Fruit fly (Drosophila melanogaster) whole organism, adult: ENCODE data around the gene Yip1d1.

Source experiments
- CG11617 ChIP-seq: fragments of 200-800 bp; sonication (Bioruptor generic); optimal IDR thresholded peaks from 2 replicates; lab custom pipeline; 2017; ENCODE audit warnings: mild to moderate bottlenecking, missing biosample characterization, missing genetic modification reagents, missing genetic modification characterization
- CG12768 ChIP-seq: fragments of 200-800 bp; sonication (Bioruptor generic); optimal IDR thresholded peaks from 2 replicates; lab custom pipeline; 2017; ENCODE audit warnings: missing biosample characterization, missing genetic modification characterization, mild to moderate bottlenecking, moderate library complexity, missing genetic modification reagents
- CG14711 ChIP-seq: fragments of 200-800 bp; sonication (Bioruptor generic); optimal IDR thresholded peaks from 2 replicates; lab custom pipeline; 2018; ENCODE audit warnings: missing biosample characterization, mild to moderate bottlenecking, missing genetic modification characterization, moderate library complexity
- CG1620 ChIP-seq: fragments of 200-800 bp; sonication (Bioruptor generic); optimal IDR thresholded peaks from 2 replicates; lab custom pipeline; 2016; ENCODE audit warnings: missing biosample characterization, missing genetic modification characterization
- CG33017 ChIP-seq: fragments of 200-800 bp; sonication (Bioruptor generic); optimal IDR thresholded peaks from 2 replicates; lab custom pipeline; 2018; ENCODE audit warnings: missing biosample characterization, mild to moderate bottlenecking, missing genetic modification characterization, moderate library complexity
- CG5204 ChIP-seq: fragments of 200-800 bp; sonication (Bioruptor generic); optimal IDR thresholded peaks from 2 replicates; lab custom pipeline; 2016; ENCODE audit warnings: missing biosample characterization, missing genetic modification characterization
- CG7045 ChIP-seq: fragments of 200-800 bp; sonication (Bioruptor generic); optimal IDR thresholded peaks from 2 replicates; lab custom pipeline; 2017; ENCODE audit warnings: missing biosample characterization, mild to moderate bottlenecking, missing genetic modification characterization
- CG7101 ChIP-seq: fragments of 200-800 bp; sonication (Bioruptor generic); optimal IDR thresholded peaks from 2 replicates; lab custom pipeline; 2018; ENCODE audit warnings: missing biosample characterization, mild to moderate bottlenecking, missing genetic modification characterization, moderate library complexity
- Clk ChIP-seq: fragments of 200-800 bp; sonication (Bioruptor generic); optimal IDR thresholded peaks from 2 replicates; lab custom pipeline; 2017; ENCODE audit warnings: missing biosample characterization, missing genetic modification characterization
- Crg-1 ChIP-seq: fragments of 200-800 bp; sonication (Bioruptor generic); optimal IDR thresholded peaks from 2 replicates; lab custom pipeline; 2016; ENCODE audit warnings: missing biosample characterization, missing genetic modification characterization
- Hr96 ChIP-seq: fragments of 200-800 bp; sonication (Bioruptor generic); optimal IDR thresholded peaks from 2 replicates; lab custom pipeline; 2016; ENCODE audit warnings: missing biosample characterization, missing genetic modification characterization
- Mnt ChIP-seq: fragments of 200-800 bp; sonication (Bioruptor generic); optimal IDR thresholded peaks from 2 replicates; lab custom pipeline; 2016; ENCODE audit warnings: missing biosample characterization, mild to moderate bottlenecking, missing genetic modification characterization
- bab1 ChIP-seq: fragments of 200-800 bp; sonication (Bioruptor generic); optimal IDR thresholded peaks from 3 replicates; lab custom pipeline; 2019; ENCODE audit warnings: missing biosample characterization, mild to moderate bottlenecking, missing genetic modification characterization, moderate library complexity
- cic ChIP-seq: fragments of 200-800 bp; sonication (Bioruptor generic); optimal IDR thresholded peaks from 2 replicates; lab custom pipeline; 2017; ENCODE audit warnings: missing biosample characterization, mild to moderate bottlenecking, missing genetic modification characterization, moderate library complexity
- cnc ChIP-seq, 2 experiments: fragments of >200 bp; optimal IDR thresholded peaks; 2 replicates each; lab custom pipeline; 2017
- kay ChIP-seq: fragments of 200-800 bp; sonication (Bioruptor generic); peaks from one replicate; lab custom pipeline; 2016; ENCODE audit warnings: missing biosample characterization, missing genetic modification characterization, borderline replicate concordance
- ovo ChIP-seq: fragments of 200-800 bp; sonication (Bioruptor generic); optimal IDR thresholded peaks from 2 replicates; lab custom pipeline; 2016; ENCODE audit warnings: missing biosample characterization, missing genetic modification characterization
- pad ChIP-seq: fragments of 200-800 bp; sonication (Bioruptor generic); optimal IDR thresholded peaks from 3 replicates; lab custom pipeline; 2017; ENCODE audit warnings: missing biosample characterization, missing genetic modification characterization, mild to moderate bottlenecking, moderate library complexity, missing genetic modification reagents
- tj ChIP-seq: fragments of 200-800 bp; sonication (Bioruptor generic); optimal IDR thresholded peaks from 3 replicates; lab custom pipeline; 2017; ENCODE audit warnings: missing biosample characterization, mild to moderate bottlenecking, missing genetic modification characterization, moderate library complexity
- toe ChIP-seq: fragments of 200-800 bp; sonication (Bioruptor generic); optimal IDR thresholded peaks from 2 replicates; lab custom pipeline; 2016; ENCODE audit warnings: missing biosample characterization, missing genetic modification characterization

Gene Yip1d1

dm6 chr2L:13000393-13001001, at the start of gene Yip1d1:
Gene Yip1d1, minus strand, starts transcription at chr2L:13000635.
- no peak for TF ChIP-seq CG1620
- TF ChIP-seq CG7101: no peak
- TF ChIP-seq Mnt (GFP tag; lab: Kevin White, UChicago): no peak
- TF ChIP-seq pad: no peak
- TF ChIP-seq Clk (GFP tag; lab: Kevin White, UChicago): no peak
- no peak for TF ChIP-seq Crg-1
- no peak for TF ChIP-seq cnc (optimal IDR thresholded peaks at IDR 0.05; lab: Kevin White, UChicago)
- TF ChIP-seq tj (GFP tag; lab: Kevin White, UChicago): no peak
- TF ChIP-seq kay: peak; percentile 94
- no peak for TF ChIP-seq CG14711 (tag; lab: Kevin White, UChicago)
- no peak for TF ChIP-seq CG11617 (GFP tag; lab: Kevin White, UChicago)
- TF ChIP-seq bab1 (GFP tag; lab: Kevin White, UChicago): peak; percentile 49
- TF ChIP-seq CG33017: no peak
- peak; percentile 19 for TF ChIP-seq cic
- TF ChIP-seq Hr96 (GFP tag; lab: Kevin White, UChicago): no peak
- TF ChIP-seq CG5204 (GFP tag; lab: Kevin White, UChicago): no peak
- TF ChIP-seq toe: no peak

dm6 chr2L:13049136-13049535, 48.7 kb upstream of the Yip1d1 start:
- TF ChIP-seq CG7045 (peak; percentile 14), cic (no peak), kay (peak; percentile 67), bab1 (GFP tag; lab: Kevin White, UChicago) (no peak), Clk (GFP tag; lab: Kevin White, UChicago) (peak; percentile 14), CG11617 (GFP tag; lab: Kevin White, UChicago) (no peak), CG33017 (no peak)

- TF ChIP-seq kay (peak; percentile 77), CG5204 (GFP tag; lab: Kevin White, UChicago) (no peak)
Measured at dm6 chr2L:13045924-13046323, 45.5 kb upstream of the Yip1d1 start.

- no peak for TF ChIP-seq cic
- TF ChIP-seq CG1620: no peak
- no peak for TF ChIP-seq pad
- no peak for TF ChIP-seq CG7045
- TF ChIP-seq Crg-1: no peak
- TF ChIP-seq Clk (GFP tag; lab: Kevin White, UChicago): no peak
- TF ChIP-seq Mnt (GFP tag; lab: Kevin White, UChicago): no peak
- no peak for TF ChIP-seq ovo (GFP tag; lab: Kevin White, UChicago)
- TF ChIP-seq CG14711 (tag; lab: Kevin White, UChicago): no peak
- no peak for TF ChIP-seq CG7101
- TF ChIP-seq tj (GFP tag; lab: Kevin White, UChicago): no peak
- no peak for TF ChIP-seq cnc (optimal IDR thresholded peaks at IDR 0.05; lab: Kevin White, UChicago)
- no peak for TF ChIP-seq kay
- no peak for TF ChIP-seq CG33017
Measured at dm6 chr2L:13044135-13044534, 43.7 kb upstream of the Yip1d1 start.

- TF ChIP-seq CG1620: no peak
- no peak for TF ChIP-seq Crg-1
Measured at dm6 chr2L:13042405-13042804, 42.0 kb upstream of the Yip1d1 start.

dm6 chr2L:13035687-13036185, 35.3 kb upstream of the Yip1d1 start:
- TF ChIP-seq cnc (optimal IDR thresholded peaks at IDR 0.05; lab: Kevin White, UChicago) (no peak), Mnt (GFP tag; lab: Kevin White, UChicago) (no peak), CG11617 (GFP tag; lab: Kevin White, UChicago) (no peak), toe (no peak), kay (no peak), CG14711 (tag; lab: Kevin White, UChicago) (no peak), bab1 (GFP tag; lab: Kevin White, UChicago) (no peak), Clk (GFP tag; lab: Kevin White, UChicago) (no peak), CG7045 (peak; percentile 20)

dm6 chr2L:13028923-13029322, 28.5 kb upstream of the Yip1d1 start:
- TF ChIP-seq Mnt (GFP tag; lab: Kevin White, UChicago): no peak
- TF ChIP-seq CG14711 (tag; lab: Kevin White, UChicago): no peak
- no peak for TF ChIP-seq CG7045
- TF ChIP-seq CG12768 (GFP tag; lab: Kevin White, UChicago): no peak
- TF ChIP-seq Clk (GFP tag; lab: Kevin White, UChicago): no peak
- no peak for TF ChIP-seq cnc (optimal IDR thresholded peaks at IDR 0.05; lab: Kevin White, UChicago)
- TF ChIP-seq cic: no peak
